Fruit fly (Drosophila melanogaster): ENCODE results near the gene CG17806.

CG17806 gene

DNA sequence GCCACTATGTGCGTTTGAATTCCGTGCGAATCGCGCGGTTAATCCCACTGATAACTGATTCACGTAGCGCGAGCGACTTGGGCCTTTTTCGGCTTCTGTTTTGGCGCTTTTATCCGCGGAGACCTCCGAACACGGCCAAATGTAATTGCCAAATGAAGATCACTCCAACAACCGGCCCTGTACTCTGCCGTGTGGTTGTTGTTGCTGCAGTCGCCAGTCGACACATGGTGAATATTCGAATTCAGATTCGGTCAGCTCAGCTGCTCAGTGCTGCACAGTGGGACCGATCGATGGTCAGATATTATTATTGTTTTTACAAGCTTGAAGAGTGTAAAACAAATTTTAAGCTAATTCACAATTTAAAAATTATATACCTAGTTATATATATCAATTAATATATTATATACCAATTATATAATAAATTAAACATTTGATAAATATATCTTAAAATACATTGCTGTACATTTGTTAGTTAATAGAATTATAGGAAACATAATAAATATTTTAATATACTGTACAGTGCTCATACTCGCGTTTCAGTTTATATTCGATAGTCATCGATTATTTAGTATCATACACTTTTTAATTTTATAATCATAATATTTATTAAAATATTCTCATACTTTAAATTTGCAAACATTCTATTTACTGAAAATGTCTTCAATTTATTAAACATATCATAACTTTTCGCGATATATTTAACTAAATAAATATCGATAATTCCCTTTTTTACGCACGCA is 8.6 kb downstream of the CG17806 start, which contains the start of gene CG43102 (continued):
- TF ChIP-seq Sox102F (GFP tag; optimal IDR thresholded peaks at IDR 0.05) (peak; percentile 72), stwl (tag; optimal IDR thresholded peaks at IDR 0.05) (peak; percentile 46), wdn (GFP tag; IDR thresholded peaks at IDR 0.05) (0 out of 2 replicates have a peak, but pooled peaks have one; percentile 36), z (GFP tag; IDR thresholded peaks at IDR 0.05) (no peak), run (tag; optimal IDR thresholded peaks at IDR 0.05) (peak; percentile 37), CG43689 (GFP tag; IDR thresholded peaks at IDR 0.05) (peak; percentile 47; the same call in 1 of the 2 replicates), CG6175 (GFP tag; IDR thresholded peaks at IDR 0.05) (peak; percentile 71; the same call in 2 of the 3 replicates), luna (GFP tag; optimal IDR thresholded peaks at IDR 0.05) (no peak), HHEX (GFP tag; optimal IDR thresholded peaks at IDR 0.05) (peak; percentile 61), unpg (GFP tag; optimal IDR thresholded peaks at IDR 0.05) (peak; percentile 74), dm (GFP tag; optimal IDR thresholded peaks at IDR 0.05) (peak; percentile 34), CG14860 (GFP tag; IDR thresholded peaks at IDR 0.05; ENCODE audit: partially characterized antibody) (peak; percentile 70; the same call in 2 of the 3 replicates), ap (GFP tag; IDR thresholded peaks at IDR 0.05) (peak; percentile 48; the same call in 1 of the 2 replicates), CG16779 (GFP tag; IDR thresholded peaks at IDR 0.05) (0 out of 2 replicates have a peak, but pooled peaks have one; percentile 22), CG11093 (GFP tag; IDR thresholded peaks at IDR 0.05) (peak; percentile 62; the same call in 2 of the 3 replicates), trh (GFP tag; optimal IDR thresholded peaks at IDR 0.05) (peak; percentile 18), CG3065 (GFP tag; optimal IDR thresholded peaks at IDR 0.05) (no peak), Bgb (GFP tag; IDR thresholded peaks at IDR 0.05; ENCODE audit: partially characterized antibody) (peak; percentile 69), dati (GFP tag; IDR thresholded peaks at IDR 0.05) (no peak), otp (GFP tag; IDR thresholded peaks at IDR 0.05) (peak; percentile 70), CG2712 (tag; optimal IDR thresholded peaks at IDR 0.05) (peak; percentile 77), fru (optimal IDR thresholded peaks at IDR 0.05) (no peak), wor (GFP tag; IDR thresholded peaks at IDR 0.05) (no peak), crp (GFP tag; optimal IDR thresholded peaks at IDR 0.05) (peak in 1 of 2 experiments; percentile 77), CG5180 (GFP tag; optimal IDR thresholded peaks at IDR 0.05) (peak; percentile 9), CG15601 (tag; optimal IDR thresholded peaks at IDR 0.05) (peak; percentile 68), CG12104 (GFP tag; optimal IDR thresholded peaks at IDR 0.05) (no peak), vfl (GFP tag; optimal IDR thresholded peaks at IDR 0.05) (peak; percentile 21), pfk (GFP tag; optimal IDR thresholded peaks at IDR 0.05) (peak; percentile 7), CG17385 (GFP tag; optimal IDR thresholded peaks at IDR 0.05) (peak; percentile 67), CG2116 (GFP tag; optimal IDR thresholded peaks at IDR 0.05) (peak; percentile 55), CG4328 (GFP tag; optimal IDR thresholded peaks at IDR 0.05) (peak; percentile 38), en (GFP tag; optimal IDR thresholded peaks at IDR 0.05) (no peak), Atf-2 (GFP tag; optimal IDR thresholded peaks at IDR 0.05) (peak; percentile 46), CG2678 (tag; optimal IDR thresholded peaks at IDR 0.05) (peak; percentile 79), br (optimal IDR thresholded peaks at IDR 0.05) (no peak), sima (GFP tag; optimal IDR thresholded peaks at IDR 0.05) (no peak), Lim3 (GFP tag; IDR thresholded peaks at IDR 0.05) (no peak), CG30403 (GFP tag; optimal IDR thresholded peaks at IDR 0.05) (peak; percentile 61), CG12071 (GFP tag; optimal IDR thresholded peaks at IDR 0.05) (peak; percentile 56), nerfin-2 (GFP tag; IDR thresholded peaks at IDR 0.05; ENCODE audit: partially characterized antibody) (no peak), ranshi (GFP tag; IDR thresholded peaks at IDR 0.05) (peak; percentile 66), fd102C (GFP tag; optimal IDR thresholded peaks at IDR 0.05) (no peak), CG6813 (GFP tag; optimal IDR thresholded peaks at IDR 0.05) (peak; percentile 55), CG10209 (GFP tag; optimal IDR thresholded peaks at IDR 0.05) (peak; percentile 56), bowl (GFP tag; IDR thresholded peaks at IDR 0.05) (peak; percentile 50; the same call in 1 of the 2 replicates), Trl (optimal IDR thresholded peaks at IDR 0.05) (no peak), Trl (GFP tag; optimal IDR thresholded peaks at IDR 0.05) (peak; percentile 3), odd (GFP tag; optimal IDR thresholded peaks at IDR 0.05) (peak; percentile 49), CG7357 (GFP tag; IDR thresholded peaks at IDR 0.05) (peak; percentile 60; the same call in 2 of the 3 replicates)
